Fruit fly (Drosophila melanogaster) whole organism, embryonic: ENCODE data around the gene CG4313.

Experiments
- CG10462 ChIP-seq: fragments of 200-800 bp; sonication (Bioruptor generic); optimal IDR thresholded peaks from 2 replicates; lab custom pipeline; 2016; ENCODE audit warnings: missing biosample characterization, missing genetic modification characterization
- CG11456 ChIP-seq: fragments of 200-800 bp; sonication (Bioruptor generic); IDR thresholded peaks from 3 replicates; pipeline ENCODE4 v1.3.6; 2022; ENCODE audit warnings: missing biosample characterization, missing genetic modification characterization
- CG14441 ChIP-seq: fragments of 200-800 bp; sonication (Bioruptor generic); IDR thresholded peaks from 2 replicates; pipeline ENCODE4 v1.3.6; 2022; ENCODE audit warnings: missing biosample characterization, missing genetic modification characterization
- CG1792 ChIP-seq: fragments of 200-800 bp; sonication (Bioruptor generic); optimal IDR thresholded peaks from 2 replicates; lab custom pipeline; 2016; ENCODE audit warnings: missing biosample characterization, missing genetic modification characterization
- CG18011 ChIP-seq: fragments of 200-800 bp; sonication (Bioruptor generic); optimal IDR thresholded peaks from 2 replicates; lab custom pipeline; 2017; ENCODE audit warnings: missing biosample characterization, missing genetic modification characterization, mild to moderate bottlenecking, moderate library complexity, missing genotype
- CG31441 ChIP-seq: fragments of 200-800 bp; sonication (Bioruptor generic); IDR thresholded peaks from 2 replicates; pipeline ENCODE4 v1.3.6; 2022; ENCODE audit warnings: missing biosample characterization, missing genetic modification characterization
- CG32767 ChIP-seq: fragments of 200-800 bp; sonication (Bioruptor generic); IDR thresholded peaks from 2 replicates; pipeline ENCODE4 v1.3.6; 2022; ENCODE audit warnings: missing biosample characterization, missing genetic modification characterization
- CG32772 ChIP-seq: fragments of 200-800 bp; sonication (Bioruptor generic); IDR thresholded peaks from 2 replicates; pipeline ENCODE4 v1.3.6; 2022; ENCODE audit warnings: missing biosample characterization, missing genetic modification characterization
- CG3407 ChIP-seq: fragments of 200-800 bp; sonication (Bioruptor generic); optimal IDR thresholded peaks from 2 replicates; lab custom pipeline; 2018; ENCODE audit warnings: missing biosample characterization, mild to moderate bottlenecking, missing genetic modification characterization
- CG42726 ChIP-seq: fragments of 200-800 bp; sonication (Bioruptor generic); IDR thresholded peaks from 2 replicates; pipeline ENCODE4 v1.3.6; 2022; ENCODE audit warnings: missing biosample characterization, missing genetic modification characterization; ENCODE audit not compliant: partially characterized antibody
- CG4360 ChIP-seq: fragments of 200-800 bp; sonication (Bioruptor generic); IDR thresholded peaks from 2 replicates; pipeline ENCODE4 v1.3.6; 2022; ENCODE audit warnings: missing biosample characterization, missing genetic modification characterization
- CG4820 ChIP-seq: fragments of 200-800 bp; sonication (Bioruptor generic); optimal IDR thresholded peaks from 3 replicates; lab custom pipeline; 2016; ENCODE audit warnings: missing biosample characterization, missing genetic modification characterization
- CG5245 ChIP-seq: fragments of 200-800 bp; sonication (Bioruptor generic); optimal IDR thresholded peaks from 3 replicates; lab custom pipeline; 2016; ENCODE audit warnings: missing biosample characterization, missing genetic modification characterization
- CG5953 ChIP-seq: fragments of 200-800 bp; sonication (Bioruptor generic); IDR thresholded peaks from 2 replicates; pipeline ENCODE4 v1.3.6; 2022; ENCODE audit warnings: missing biosample characterization, missing genetic modification characterization
- CG7928 ChIP-seq: fragments of 200-800 bp; sonication (Bioruptor generic); optimal IDR thresholded peaks from 2 replicates; lab custom pipeline; 2017; ENCODE audit warnings: missing biosample characterization, mild to moderate bottlenecking, missing genetic modification characterization
- CG7987 ChIP-seq: fragments of 200-800 bp; sonication (Bioruptor generic); optimal IDR thresholded peaks from 2 replicates; lab custom pipeline; 2018; ENCODE audit warnings: missing biosample characterization, mild to moderate bottlenecking, missing genetic modification characterization, moderate library complexity
- CTCF ChIP-seq: fragments of 200-800 bp; sonication (Bioruptor generic); optimal IDR thresholded peaks from 2 replicates; lab custom pipeline; 2017; ENCODE audit warnings: missing biosample characterization, mild to moderate bottlenecking, missing genetic modification characterization, moderate library complexity
- Deaf1 ChIP-seq: fragments of 200-800 bp; optimal IDR thresholded peaks from 3 replicates; lab custom pipeline; 2019; ENCODE audit warnings: missing biosample characterization, mild to moderate bottlenecking, missing genetic modification characterization, moderate library complexity
- Dll ChIP-seq: fragments of 200-800 bp; sonication (Bioruptor generic); IDR thresholded peaks from 4 replicates; pipeline ENCODE4 v1.3.6; 2022; ENCODE audit warnings: missing biosample characterization, missing genetic modification characterization; ENCODE audit not compliant: partially characterized antibody
- E2f1 ChIP-seq: fragments of 200-800 bp; sonication (Bioruptor generic); IDR thresholded peaks from 2 replicates; pipeline ENCODE4 v1.3.6; 2022; ENCODE audit warnings: missing biosample characterization, missing genetic modification characterization
- Fer1 ChIP-seq: fragments of 200-800 bp; sonication (Bioruptor generic); optimal IDR thresholded peaks from 2 replicates; lab custom pipeline; 2017; ENCODE audit warnings: missing biosample characterization, mild to moderate bottlenecking, missing genetic modification characterization
- Mad ChIP-seq: fragments of 200-800 bp; sonication (Bioruptor generic); optimal IDR thresholded peaks from 2 replicates; lab custom pipeline; 2016; ENCODE audit warnings: missing biosample characterization, missing genetic modification characterization
- Mrtf ChIP-seq: fragments of 200-800 bp; sonication (Bioruptor generic); IDR thresholded peaks from 3 replicates; pipeline ENCODE4 v1.3.6; 2022; ENCODE audit warnings: missing biosample characterization, missing genetic modification characterization
- NC2β ChIP-seq: fragments of 200-800 bp; sonication (Bioruptor generic); optimal IDR thresholded peaks from 2 replicates; lab custom pipeline; 2016; ENCODE audit warnings: missing biosample characterization, missing genetic modification characterization
- NfI ChIP-seq: fragments of 200-800 bp; sonication (Bioruptor generic); optimal IDR thresholded peaks from 3 replicates; lab custom pipeline; 2018; ENCODE audit warnings: missing biosample characterization, mild to moderate bottlenecking, missing genetic modification characterization, moderate library complexity
- Oaz ChIP-seq: fragments of 200-800 bp; sonication (Bioruptor generic); IDR thresholded peaks from 2 replicates; pipeline ENCODE4 v1.3.6; 2022; ENCODE audit warnings: missing biosample characterization, missing genetic modification characterization
- Sox100B ChIP-seq: fragments of 200-800 bp; sonication (Bioruptor generic); optimal IDR thresholded peaks from 3 replicates; lab custom pipeline; 2018; ENCODE audit warnings: missing biosample characterization, mild to moderate bottlenecking, missing genetic modification characterization
- Taf1 ChIP-seq: fragments of 200-800 bp; sonication (Bioruptor generic); IDR thresholded peaks from 2 replicates; pipeline ENCODE4 v1.3.6; 2022; ENCODE audit warnings: missing biosample characterization, missing genetic modification characterization
- abd-A ChIP-seq: fragments of 200-800 bp; sonication (Bioruptor generic); optimal IDR thresholded peaks from 3 replicates; lab custom pipeline; 2019; ENCODE audit warnings: missing biosample characterization, mild to moderate bottlenecking, missing genetic modification characterization, moderate library complexity
- al ChIP-seq: fragments of 200-800 bp; sonication (Bioruptor generic); IDR thresholded peaks from 2 replicates; pipeline ENCODE4 v1.3.6; 2022; ENCODE audit warnings: missing biosample characterization, missing genetic modification characterization
- bab2 ChIP-seq: fragments of 200-800 bp; sonication (Bioruptor generic); optimal IDR thresholded peaks from 2 replicates; lab custom pipeline; 2016; ENCODE audit warnings: missing biosample characterization, missing genetic modification characterization
- bowl ChIP-seq: fragments of 200-800 bp; sonication (Bioruptor generic); IDR thresholded peaks from 2 replicates; pipeline ENCODE4 v1.3.6; 2022; ENCODE audit warnings: missing biosample characterization, missing genetic modification characterization
- eve ChIP-seq, 2 experiments: fragments of >200 bp; optimal IDR thresholded peaks; 2 replicates each; lab custom pipeline; 2017; ENCODE audit warnings: missing biosample characterization in 2 of 2, missing genetic modification characterization in 2 of 2
- fd96Cb ChIP-seq: fragments of 200-800 bp; sonication (Bioruptor generic); optimal IDR thresholded peaks from 2 replicates; lab custom pipeline; 2018; ENCODE audit warnings: missing biosample characterization, mild to moderate bottlenecking, missing genetic modification characterization, moderate library complexity
- h ChIP-seq: fragments of >200 bp; optimal IDR thresholded peaks from 2 replicates; lab custom pipeline; 2017
- hkb ChIP-seq, 2 experiments: fragments of 200-800 bp in 1 of 2; fragments of >200 bp in 1 of 2; sonication (Bioruptor generic) in 1 of 2; IDR thresholded peaks in 1 of 2; optimal IDR thresholded peaks in 1 of 2; 2 replicates each; pipeline versions ENCODE4 v1.3.6 to Lab custom; 2017 to 2022; ENCODE audit warnings: missing biosample characterization in 1 of 2, missing genetic modification characterization in 1 of 2
- kah ChIP-seq: fragments of 200-800 bp; sonication (Bioruptor generic); optimal IDR thresholded peaks from 2 replicates; lab custom pipeline; 2018; ENCODE audit warnings: missing biosample characterization, mild to moderate bottlenecking, missing genetic modification characterization
- klu ChIP-seq: fragments of 200-800 bp; sonication (Bioruptor generic); IDR thresholded peaks from 2 replicates; pipeline ENCODE4 v1.3.6; 2022; ENCODE audit warnings: missing biosample characterization, missing genetic modification characterization
- knrl ChIP-seq: fragments of 200-800 bp; sonication (Bioruptor generic); IDR thresholded peaks from 3 replicates; pipeline ENCODE4 v1.3.6; 2022; ENCODE audit warnings: missing biosample characterization, missing genetic modification characterization; ENCODE audit not compliant: partially characterized antibody
- lbe ChIP-seq: fragments of 200-800 bp; sonication (Bioruptor generic); optimal IDR thresholded peaks from 2 replicates; lab custom pipeline; 2016; ENCODE audit warnings: missing biosample characterization, mild to moderate bottlenecking, missing genetic modification characterization
- nau ChIP-seq: fragments of 200-800 bp; sonication (Bioruptor generic); optimal IDR thresholded peaks from 3 replicates; lab custom pipeline; 2017; ENCODE audit warnings: missing biosample characterization, mild to moderate bottlenecking, missing genetic modification characterization, missing genetic modification reagents
- peb ChIP-seq: fragments of 200-800 bp; sonication (Bioruptor generic); IDR thresholded peaks from 2 replicates; pipeline ENCODE4 v1.3.6; 2022; ENCODE audit warnings: missing biosample characterization, missing genetic modification characterization
- pho ChIP-seq: fragments of 200-800 bp; sonication (Bioruptor generic); optimal IDR thresholded peaks from 2 replicates; lab custom pipeline; 2016; ENCODE audit warnings: missing biosample characterization, missing genetic modification characterization
- pita ChIP-seq: fragments of 200-800 bp; sonication (Bioruptor generic); optimal IDR thresholded peaks from 2 replicates; lab custom pipeline; 2017; ENCODE audit warnings: missing biosample characterization, mild to moderate bottlenecking, missing genetic modification characterization
- slou ChIP-seq: fragments of 200-800 bp; sonication (Bioruptor generic); optimal IDR thresholded peaks from 3 replicates; lab custom pipeline; 2016; ENCODE audit warnings: missing biosample characterization, missing genetic modification characterization
- slp2 ChIP-seq: fragments of 200-800 bp; sonication (Bioruptor generic); optimal IDR thresholded peaks from 2 replicates; lab custom pipeline; 2016; ENCODE audit warnings: missing biosample characterization, missing genetic modification characterization
- sna ChIP-seq: fragments of 200-800 bp; sonication (Bioruptor generic); IDR thresholded peaks from 2 replicates; pipeline ENCODE4 v1.3.6; 2022; ENCODE audit warnings: missing biosample characterization, missing genetic modification characterization; ENCODE audit not compliant: partially characterized antibody
- ssp ChIP-seq: fragments of 200-800 bp; sonication (Bioruptor generic); IDR thresholded peaks from 2 replicates; pipeline ENCODE4 v1.3.6; 2022; ENCODE audit warnings: missing biosample characterization, missing genetic modification characterization
- tx ChIP-seq: fragments of 200-800 bp; sonication (Bioruptor generic); optimal IDR thresholded peaks from 2 replicates; lab custom pipeline; 2016; ENCODE audit warnings: missing biosample characterization, missing genetic modification characterization
- wor ChIP-seq: fragments of 200-800 bp; sonication (Bioruptor generic); IDR thresholded peaks from 2 replicates; pipeline ENCODE4 v1.3.6; 2022; ENCODE audit warnings: missing biosample characterization, missing genetic modification characterization

CG4313 gene

DNA sequence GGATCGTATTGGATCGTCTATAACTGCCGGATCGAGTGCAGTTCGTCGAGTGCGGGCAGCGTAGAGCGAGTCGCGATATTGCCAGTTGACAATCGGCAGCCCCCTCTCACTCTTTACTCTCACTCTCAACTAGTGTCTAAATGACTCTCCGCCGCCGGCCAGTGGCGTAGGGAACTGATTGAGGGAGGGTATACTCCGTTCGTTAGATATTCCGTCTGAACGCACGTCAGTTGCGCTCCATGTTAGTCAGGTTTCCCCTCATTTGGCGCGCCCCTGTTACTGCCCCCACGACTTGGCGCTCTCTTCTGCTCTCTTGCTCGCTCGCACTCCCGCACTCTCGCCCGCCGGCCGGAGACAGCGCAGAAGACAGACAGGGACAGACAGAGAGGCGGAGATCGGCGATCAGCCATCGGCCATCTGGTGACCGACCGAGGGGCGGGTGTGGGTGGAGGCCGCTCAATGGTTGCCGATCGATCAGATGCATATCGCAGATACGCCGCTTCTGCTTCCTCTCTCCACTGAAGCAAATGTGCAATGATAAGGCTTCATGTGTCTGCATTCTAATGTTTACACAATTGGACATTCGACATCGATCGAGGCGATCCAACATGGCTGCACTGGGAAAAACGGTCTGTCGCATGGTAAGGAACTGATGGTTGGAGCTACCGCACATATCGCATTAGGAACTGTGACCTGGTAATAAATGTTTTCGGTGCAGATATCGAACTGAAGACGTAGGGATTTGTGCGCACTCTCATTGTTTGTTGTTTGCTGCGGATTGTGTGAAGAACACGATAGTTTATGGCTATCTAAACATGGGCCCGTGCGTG lies 8.6 kb downstream of the CG4313 start, which contains the start of gene moody (continued):
- TF ChIP-seq tx (peak; percentile 98), knrl (peak; percentile 32; the same call in 1 of the 3 replicates), al (GFP tag; lab: Robert Waterston, UW) (peak; percentile 98), bowl (GFP tag; lab: Robert Waterston, UW) (peak; percentile 97), CTCF (GFP tag; lab: Kevin White, UChicago) (peak; percentile 63), Mrtf (GFP tag; lab: Robert Waterston, UW) (peak; percentile 99), Taf1 (GFP tag; lab: Robert Waterston, UW) (peak; percentile 98), sna (GFP tag; lab: Robert Waterston, UW) (0 out of 2 replicates have a peak, but pooled peaks have one; percentile 17), E2f1 (GFP tag; lab: Robert Waterston, UW) (peak; percentile 98), slp2 (GFP tag; lab: Kevin White, UChicago) (peak; percentile 96), h (lab: Kevin White, UChicago) (no peak), CG3407 (GFP tag; lab: Kevin White, UChicago) (peak; percentile 88), CG32772 (GFP tag; lab: Robert Waterston, UW) (peak; percentile 98), Deaf1 (peak; percentile 86), CG14441 (GFP tag; lab: Robert Waterston, UW) (peak; percentile 99), CG5953 (GFP tag; lab: Robert Waterston, UW) (peak; percentile 98), CG31441 (GFP tag; lab: Robert Waterston, UW) (peak; percentile 88), pita (no peak), klu (GFP tag; lab: Robert Waterston, UW) (peak; percentile 96), nau (GFP tag; lab: Kevin White, UChicago) (peak; percentile 93), CG7928 (peak; percentile 79), CG32767 (GFP tag; lab: Robert Waterston, UW) (peak; percentile 94), CG4820 (GFP tag; lab: Kevin White, UChicago) (peak; percentile 92), fd96Cb (tag; lab: Kevin White, UChicago) (peak; percentile 91), bab2 (GFP tag; lab: Kevin White, UChicago) (peak; percentile 98), CG7987 (GFP tag; lab: Kevin White, UChicago) (peak; percentile 97), kah (GFP tag; lab: Kevin White, UChicago) (peak; percentile 90), CG11456 (GFP tag; lab: Robert Waterston, UW) (peak; percentile 100), NC2β (GFP tag; lab: Kevin White, UChicago) (peak; percentile 95), CG10462 (GFP tag; lab: Kevin White, UChicago) (peak; percentile 89), slou (GFP tag; lab: Kevin White, UChicago) (peak; percentile 87), NfI (GFP tag; lab: Kevin White, UChicago) (peak; percentile 97), CG5245 (peak; percentile 97), abd-A (tag; lab: Kevin White, UChicago) (peak; percentile 85), Fer1 (GFP tag; lab: Kevin White, UChicago) (peak; percentile 98), CG1792 (GFP tag; lab: Kevin White, UChicago) (peak; percentile 96), eve (GFP tag; optimal IDR thresholded peaks at IDR 0.05; lab: Kevin White, UChicago) (no peak), CG42726 (GFP tag; lab: Robert Waterston, UW) (no peak), lbe (GFP tag; lab: Kevin White, UChicago) (peak; percentile 86), hkb (optimal IDR thresholded peaks at IDR 0.05; lab: Kevin White, UChicago) (no peak), hkb (GFP tag; IDR thresholded peaks at IDR 0.05; lab: Robert Waterston, UW) (peak; percentile 98), CG18011 (GFP tag; lab: Kevin White, UChicago) (peak; percentile 90), Mad (peak; percentile 97), wor (GFP tag; lab: Robert Waterston, UW) (peak; percentile 88), pho (peak; percentile 98), CG4360 (GFP tag; lab: Robert Waterston, UW) (peak; percentile 79), Dll (GFP tag; lab: Robert Waterston, UW) (peak; percentile 54; the same call in 2 of the 4 replicates), Sox100B (peak; percentile 83), Oaz (GFP tag; lab: Robert Waterston, UW) (peak; percentile 95), peb (peak; percentile 96), ssp (peak; percentile 92)
